Fruit fly (Drosophila melanogaster) whole organism, adult: ENCODE results near the gene CG12204.

Experiments
- CG11617 ChIP-seq: fragments of 200-800 bp; sonication (Bioruptor generic); optimal IDR thresholded peaks from 2 replicates; lab custom pipeline; 2017; ENCODE audit warnings: mild to moderate bottlenecking, missing biosample characterization, missing genetic modification reagents, missing genetic modification characterization
- CG12768 ChIP-seq: fragments of 200-800 bp; sonication (Bioruptor generic); optimal IDR thresholded peaks from 2 replicates; lab custom pipeline; 2017; ENCODE audit warnings: missing biosample characterization, missing genetic modification characterization, mild to moderate bottlenecking, moderate library complexity, missing genetic modification reagents
- CG14711 ChIP-seq: fragments of 200-800 bp; sonication (Bioruptor generic); optimal IDR thresholded peaks from 2 replicates; lab custom pipeline; 2018; ENCODE audit warnings: missing biosample characterization, mild to moderate bottlenecking, missing genetic modification characterization, moderate library complexity
- CG1620 ChIP-seq: fragments of 200-800 bp; sonication (Bioruptor generic); optimal IDR thresholded peaks from 2 replicates; lab custom pipeline; 2016; ENCODE audit warnings: missing biosample characterization, missing genetic modification characterization
- CG33017 ChIP-seq: fragments of 200-800 bp; sonication (Bioruptor generic); optimal IDR thresholded peaks from 2 replicates; lab custom pipeline; 2018; ENCODE audit warnings: missing biosample characterization, mild to moderate bottlenecking, missing genetic modification characterization, moderate library complexity
- CG5204 ChIP-seq: fragments of 200-800 bp; sonication (Bioruptor generic); optimal IDR thresholded peaks from 2 replicates; lab custom pipeline; 2016; ENCODE audit warnings: missing biosample characterization, missing genetic modification characterization
- CG7045 ChIP-seq: fragments of 200-800 bp; sonication (Bioruptor generic); optimal IDR thresholded peaks from 2 replicates; lab custom pipeline; 2017; ENCODE audit warnings: missing biosample characterization, mild to moderate bottlenecking, missing genetic modification characterization
- CG7101 ChIP-seq: fragments of 200-800 bp; sonication (Bioruptor generic); optimal IDR thresholded peaks from 2 replicates; lab custom pipeline; 2018; ENCODE audit warnings: missing biosample characterization, mild to moderate bottlenecking, missing genetic modification characterization, moderate library complexity
- Clk ChIP-seq: fragments of 200-800 bp; sonication (Bioruptor generic); optimal IDR thresholded peaks from 2 replicates; lab custom pipeline; 2017; ENCODE audit warnings: missing biosample characterization, missing genetic modification characterization
- Crg-1 ChIP-seq: fragments of 200-800 bp; sonication (Bioruptor generic); optimal IDR thresholded peaks from 2 replicates; lab custom pipeline; 2016; ENCODE audit warnings: missing biosample characterization, missing genetic modification characterization
- Hr96 ChIP-seq: fragments of 200-800 bp; sonication (Bioruptor generic); optimal IDR thresholded peaks from 2 replicates; lab custom pipeline; 2016; ENCODE audit warnings: missing biosample characterization, missing genetic modification characterization
- Mnt ChIP-seq: fragments of 200-800 bp; sonication (Bioruptor generic); optimal IDR thresholded peaks from 2 replicates; lab custom pipeline; 2016; ENCODE audit warnings: missing biosample characterization, mild to moderate bottlenecking, missing genetic modification characterization
- bab1 ChIP-seq: fragments of 200-800 bp; sonication (Bioruptor generic); optimal IDR thresholded peaks from 3 replicates; lab custom pipeline; 2019; ENCODE audit warnings: missing biosample characterization, mild to moderate bottlenecking, missing genetic modification characterization, moderate library complexity
- cic ChIP-seq: fragments of 200-800 bp; sonication (Bioruptor generic); optimal IDR thresholded peaks from 2 replicates; lab custom pipeline; 2017; ENCODE audit warnings: missing biosample characterization, mild to moderate bottlenecking, missing genetic modification characterization, moderate library complexity
- cnc ChIP-seq, 2 experiments: fragments of >200 bp; optimal IDR thresholded peaks; 2 replicates each; lab custom pipeline; 2017
- kay ChIP-seq: fragments of 200-800 bp; sonication (Bioruptor generic); peaks from one replicate; lab custom pipeline; 2016; ENCODE audit warnings: missing biosample characterization, missing genetic modification characterization, borderline replicate concordance
- ovo ChIP-seq: fragments of 200-800 bp; sonication (Bioruptor generic); optimal IDR thresholded peaks from 2 replicates; lab custom pipeline; 2016; ENCODE audit warnings: missing biosample characterization, missing genetic modification characterization
- pad ChIP-seq: fragments of 200-800 bp; sonication (Bioruptor generic); optimal IDR thresholded peaks from 3 replicates; lab custom pipeline; 2017; ENCODE audit warnings: missing biosample characterization, missing genetic modification characterization, mild to moderate bottlenecking, moderate library complexity, missing genetic modification reagents
- tj ChIP-seq: fragments of 200-800 bp; sonication (Bioruptor generic); optimal IDR thresholded peaks from 3 replicates; lab custom pipeline; 2017; ENCODE audit warnings: missing biosample characterization, mild to moderate bottlenecking, missing genetic modification characterization, moderate library complexity
- toe ChIP-seq: fragments of 200-800 bp; sonication (Bioruptor generic); optimal IDR thresholded peaks from 2 replicates; lab custom pipeline; 2016; ENCODE audit warnings: missing biosample characterization, missing genetic modification characterization

Gene CG12204

dm6 chrX:19497782-19498440 is 3.7 kb upstream of the CG12204 start:
- TF ChIP-seq CG33017 (tag; lab: Kevin White, UChicago) (peak; percentile 29), CG12768 (GFP tag; lab: Kevin White, UChicago) (peak; percentile 68), CG11617 (no peak), tj (GFP tag; lab: Kevin White, UChicago) (peak; percentile 50), CG14711 (no peak), Mnt (GFP tag; lab: Kevin White, UChicago) (peak; percentile 81), Crg-1 (no peak), toe (GFP tag; lab: Kevin White, UChicago) (no peak), kay (no peak), Hr96 (GFP tag; lab: Kevin White, UChicago) (peak; percentile 49), CG5204 (no peak), ovo (peak; percentile 83), CG7045 (GFP tag; lab: Kevin White, UChicago) (no peak), cnc (optimal IDR thresholded peaks at IDR 0.05; lab: Kevin White, UChicago) (no peak), CG7101 (tag; lab: Kevin White, UChicago) (peak; percentile 48), pad (GFP tag; lab: Kevin White, UChicago) (no peak), Clk (GFP tag; lab: Kevin White, UChicago) (no peak), bab1 (peak; percentile 42), CG1620 (no peak), cic (GFP tag; lab: Kevin White, UChicago) (peak; percentile 68)

- TF ChIP-seq toe (GFP tag; lab: Kevin White, UChicago) (peak; percentile 25), CG1620 (peak; percentile 47), CG7101 (tag; lab: Kevin White, UChicago) (peak; percentile 55), Hr96 (GFP tag; lab: Kevin White, UChicago) (peak; percentile 77), cnc (optimal IDR thresholded peaks at IDR 0.05; lab: Kevin White, UChicago) (no peak), pad (GFP tag; lab: Kevin White, UChicago) (peak; percentile 49), tj (GFP tag; lab: Kevin White, UChicago) (no peak), kay (no peak), bab1 (peak; percentile 61), cic (GFP tag; lab: Kevin White, UChicago) (peak; percentile 58), ovo (peak; percentile 59), CG11617 (peak; percentile 15), CG14711 (peak; percentile 49), CG33017 (tag; lab: Kevin White, UChicago) (no peak), Mnt (GFP tag; lab: Kevin White, UChicago) (peak; percentile 83), CG7045 (GFP tag; lab: Kevin White, UChicago) (no peak), Crg-1 (peak; percentile 73), Clk (GFP tag; lab: Kevin White, UChicago) (no peak), CG5204 (no peak), CG12768 (GFP tag; lab: Kevin White, UChicago) (no peak)
Observed at dm6 chrX:19496808-19497259, 2.6 kb upstream of the CG12204 start.

dm6 chrX:19495611-19496583 is 1.7 kb upstream of the CG12204 start:
- peak; percentile 92 for TF ChIP-seq tj (GFP tag; lab: Kevin White, UChicago)
- TF ChIP-seq Mnt (GFP tag; lab: Kevin White, UChicago): peak; percentile 17
- no peak for TF ChIP-seq Hr96 (GFP tag; lab: Kevin White, UChicago)
- TF ChIP-seq CG7101 (tag; lab: Kevin White, UChicago): peak; percentile 30
- no peak for TF ChIP-seq CG11617
- TF ChIP-seq CG12768 (GFP tag; lab: Kevin White, UChicago): peak; percentile 22
- no peak for TF ChIP-seq CG14711

- TF ChIP-seq CG33017 (tag; lab: Kevin White, UChicago): no peak
- TF ChIP-seq CG14711: no peak
- no peak for TF ChIP-seq Clk (GFP tag; lab: Kevin White, UChicago)
- no peak for TF ChIP-seq CG12768 (GFP tag; lab: Kevin White, UChicago)
- peak; percentile 72 for TF ChIP-seq CG1620
- no peak for TF ChIP-seq Hr96 (GFP tag; lab: Kevin White, UChicago)
- peak; percentile 9 for TF ChIP-seq ovo
- TF ChIP-seq kay: no peak
- TF ChIP-seq tj (GFP tag; lab: Kevin White, UChicago): no peak
- no peak for TF ChIP-seq CG7045 (GFP tag; lab: Kevin White, UChicago)
- TF ChIP-seq CG5204: no peak
- no peak for TF ChIP-seq CG11617
- TF ChIP-seq pad (GFP tag; lab: Kevin White, UChicago): no peak
- TF ChIP-seq Mnt (GFP tag; lab: Kevin White, UChicago): no peak
- peak; percentile 34 for TF ChIP-seq toe (GFP tag; lab: Kevin White, UChicago)
- TF ChIP-seq Crg-1: no peak
- no peak for TF ChIP-seq cnc (optimal IDR thresholded peaks at IDR 0.05; lab: Kevin White, UChicago)
- no peak for TF ChIP-seq cic (GFP tag; lab: Kevin White, UChicago)
- TF ChIP-seq CG7101 (tag; lab: Kevin White, UChicago): peak; percentile 10
- peak; percentile 8 for TF ChIP-seq bab1
Observed at dm6 chrX:19494830-19495610, 819 bp upstream of the CG12204 start, which contains the start of the genes ksh, CG14200 and Pfrx. Gene ksh, minus strand, starts transcription at chrX:19494992. Gene CG14200, plus strand, starts transcription at chrX:19495505. Gene Pfrx, plus strand, starts transcription at chrX:19495505.
